Fruit fly (Drosophila melanogaster) whole organism, prepupa: ENCODE results near the gene Cdk8.

Experiments used
- Blimp-1 ChIP-seq: fragments of 200-800 bp; sonication (Bioruptor generic); optimal IDR thresholded peaks from 3 replicates; lab custom pipeline; 2017; ENCODE audit warnings: missing biosample characterization, missing genetic modification characterization, mild to moderate bottlenecking, moderate library complexity, missing genetic modification reagents
- CG10631 ChIP-seq: fragments of 200-800 bp; sonication (Bioruptor generic); optimal IDR thresholded peaks from 2 replicates; lab custom pipeline; 2016; ENCODE audit warnings: missing biosample characterization, missing genetic modification characterization
- CG10669 ChIP-seq: fragments of 200-800 bp; sonication (Bioruptor generic); optimal IDR thresholded peaks from 3 replicates; lab custom pipeline; 2018; ENCODE audit warnings: missing biosample characterization, mild to moderate bottlenecking, missing genetic modification characterization, moderate library complexity
- CG11294 ChIP-seq: fragments of 200-800 bp; sonication (Bioruptor generic); IDR thresholded peaks from 2 replicates; pipeline ENCODE4 v1.3.6; 2022; ENCODE audit warnings: missing biosample characterization, missing genetic modification characterization
- CG11762 ChIP-seq: fragments of 200-800 bp; sonication (Bioruptor generic); optimal IDR thresholded peaks from 3 replicates; lab custom pipeline; 2016; ENCODE audit warnings: missing biosample characterization, missing genetic modification characterization; ENCODE audit not compliant: insufficient read depth
- CG15336 ChIP-seq: fragments of 200-800 bp; sonication (Bioruptor generic); IDR thresholded peaks from 2 replicates; pipeline ENCODE4 v1.3.6; 2022; ENCODE audit warnings: missing biosample characterization, missing genetic modification characterization
- CG1621 ChIP-seq: fragments of 200-800 bp; sonication (Bioruptor generic); optimal IDR thresholded peaks from 3 replicates; lab custom pipeline; 2018; ENCODE audit warnings: missing biosample characterization, mild to moderate bottlenecking, missing genetic modification characterization
- CG34406 ChIP-seq: fragments of 200-800 bp; sonication (Bioruptor generic); optimal IDR thresholded peaks from 3 replicates; lab custom pipeline; 2016; ENCODE audit warnings: missing biosample characterization, missing genetic modification characterization
- CG3919 ChIP-seq: fragments of 200-800 bp; sonication (Bioruptor generic); optimal IDR thresholded peaks from 3 replicates; lab custom pipeline; 2016; ENCODE audit warnings: missing biosample characterization, missing genetic modification characterization
- CG6163 ChIP-seq: fragments of 200-800 bp; sonication (Bioruptor generic); IDR thresholded peaks from 3 replicates; pipeline ENCODE4 v1.3.6; 2022; ENCODE audit warnings: missing biosample characterization, missing genetic modification characterization
- CG6276 ChIP-seq: fragments of 200-800 bp; sonication (Bioruptor generic); optimal IDR thresholded peaks from 2 replicates; lab custom pipeline; 2017; ENCODE audit warnings: missing biosample characterization, mild to moderate bottlenecking, missing genetic modification characterization
- CG6792 ChIP-seq: fragments of 200-800 bp; sonication (Bioruptor generic); optimal IDR thresholded peaks from 3 replicates; lab custom pipeline; 2016; ENCODE audit warnings: missing biosample characterization, missing genetic modification characterization
- CG6808 ChIP-seq: fragments of 200-800 bp; sonication (Bioruptor generic); optimal IDR thresholded peaks from 3 replicates; lab custom pipeline; 2017; ENCODE audit warnings: missing biosample characterization, missing genetic modification characterization, mild to moderate bottlenecking, moderate library complexity, missing genetic modification reagents
- CG7368 ChIP-seq: fragments of 200-800 bp; sonication (Bioruptor generic); optimal IDR thresholded peaks from 3 replicates; lab custom pipeline; 2016; ENCODE audit warnings: missing biosample characterization, missing genetic modification characterization
- CG8119 ChIP-seq: fragments of 200-800 bp; sonication (Bioruptor generic); IDR thresholded peaks from 3 replicates; pipeline ENCODE4 v1.3.6; 2022; ENCODE audit warnings: missing biosample characterization, missing genetic modification characterization
- CG8319 ChIP-seq: fragments of 200-800 bp; sonication (Bioruptor generic); optimal IDR thresholded peaks from 3 replicates; lab custom pipeline; 2016; ENCODE audit warnings: missing biosample characterization, missing genetic modification characterization
- CG8632 ChIP-seq: fragments of 200-800 bp; sonication (Bioruptor generic); optimal IDR thresholded peaks from 3 replicates; lab custom pipeline; 2016; ENCODE audit warnings: missing biosample characterization, missing genetic modification characterization
- Eip75B ChIP-seq: fragments of 200-800 bp; sonication (Bioruptor generic); optimal IDR thresholded peaks from 3 replicates; lab custom pipeline; 2016; ENCODE audit warnings: missing biosample characterization, missing genetic modification characterization
- Eip78C ChIP-seq: fragments of 200-800 bp; sonication (Bioruptor generic); peaks from one replicate; lab custom pipeline; 2016; ENCODE audit warnings: missing biosample characterization, missing genetic modification characterization
- Eip93F ChIP-seq: fragments of 200-800 bp; sonication (Bioruptor generic); optimal IDR thresholded peaks from 2 replicates; lab custom pipeline; 2016; ENCODE audit warnings: missing biosample characterization, mild to moderate bottlenecking, missing genetic modification characterization
- Ets21C ChIP-seq: fragments of 200-800 bp; sonication (Bioruptor generic); optimal IDR thresholded peaks from 3 replicates; lab custom pipeline; 2016; ENCODE audit warnings: missing biosample characterization, missing genetic modification characterization
- Ets96B ChIP-seq: fragments of 200-800 bp; optimal IDR thresholded peaks from 2 replicates; lab custom pipeline; 2019; ENCODE audit warnings: missing biosample characterization, mild to moderate bottlenecking, missing genetic modification characterization, moderate library complexity
- Gug ChIP-seq: fragments of 200-800 bp; sonication (Bioruptor generic); IDR thresholded peaks from 2 replicates; pipeline ENCODE4 v1.3.6; 2022; ENCODE audit warnings: missing biosample characterization, missing genetic modification characterization
- Lpt ChIP-seq: fragments of 200-800 bp; sonication (Bioruptor generic); optimal IDR thresholded peaks from 3 replicates; lab custom pipeline; 2016; ENCODE audit warnings: missing biosample characterization, missing genetic modification characterization
- Met ChIP-seq: fragments of 200-800 bp; sonication (Bioruptor generic); optimal IDR thresholded peaks from 3 replicates; lab custom pipeline; 2016; ENCODE audit warnings: missing biosample characterization, missing genetic modification characterization
- Smox ChIP-seq: fragments of 200-800 bp; sonication (Bioruptor generic); optimal IDR thresholded peaks from 3 replicates; lab custom pipeline; 2016; ENCODE audit warnings: missing biosample characterization, missing genetic modification characterization
- Sox102F ChIP-seq: fragments of 200-800 bp; sonication (Bioruptor generic); optimal IDR thresholded peaks from 2 replicates; lab custom pipeline; 2016; ENCODE audit warnings: missing biosample characterization, mild to moderate bottlenecking, missing genetic modification characterization
- Sox14 ChIP-seq: fragments of 200-800 bp; sonication (Bioruptor generic); optimal IDR thresholded peaks from 3 replicates; lab custom pipeline; 2016; ENCODE audit warnings: missing biosample characterization, missing genetic modification characterization
- achi ChIP-seq: fragments of 200-800 bp; sonication (Bioruptor generic); optimal IDR thresholded peaks from 3 replicates; lab custom pipeline; 2016; ENCODE audit warnings: missing biosample characterization, missing genetic modification characterization
- acj6 ChIP-seq: fragments of 200-800 bp; sonication (Bioruptor generic); optimal IDR thresholded peaks from 3 replicates; lab custom pipeline; 2016; ENCODE audit warnings: missing biosample characterization, missing genetic modification characterization
- cyc ChIP-seq: fragments of 200-800 bp; sonication (Bioruptor generic); optimal IDR thresholded peaks from 3 replicates; lab custom pipeline; 2016; ENCODE audit warnings: missing biosample characterization, missing genetic modification characterization
- dac ChIP-seq: fragments of 200-800 bp; sonication (Bioruptor generic); optimal IDR thresholded peaks from 2 replicates; lab custom pipeline; 2017; ENCODE audit warnings: missing biosample characterization, mild to moderate bottlenecking, missing genetic modification characterization
- dsx ChIP-seq: fragments of 200-800 bp; optimal IDR thresholded peaks from 3 replicates; lab custom pipeline; 2019; ENCODE audit warnings: missing biosample characterization, mild to moderate bottlenecking, missing genetic modification characterization, moderate library complexity; ENCODE audit not compliant: poor library complexity, severe bottlenecking
- eg ChIP-seq: fragments of 200-800 bp; sonication (Bioruptor generic); IDR thresholded peaks from 3 replicates; pipeline ENCODE4 v1.3.6; 2022; ENCODE audit warnings: missing biosample characterization, missing genetic modification characterization
- esn ChIP-seq: fragments of 200-800 bp; sonication (Bioruptor generic); optimal IDR thresholded peaks from 2 replicates; lab custom pipeline; 2016; ENCODE audit warnings: missing biosample characterization, mild to moderate bottlenecking, missing genetic modification characterization, moderate library complexity
- fd85E ChIP-seq: fragments of 200-800 bp; sonication (Bioruptor generic); optimal IDR thresholded peaks from 3 replicates; lab custom pipeline; 2016; ENCODE audit warnings: missing biosample characterization, missing genetic modification characterization
- fkh ChIP-seq: fragments of 200-800 bp; sonication (Bioruptor generic); optimal IDR thresholded peaks from 3 replicates; lab custom pipeline; 2017; ENCODE audit warnings: missing biosample characterization, mild to moderate bottlenecking, missing genetic modification characterization, moderate library complexity
- lz ChIP-seq: fragments of 200-800 bp; sonication (Bioruptor generic); optimal IDR thresholded peaks from 3 replicates; lab custom pipeline; 2016; ENCODE audit warnings: missing biosample characterization, missing genetic modification characterization
- net ChIP-seq: fragments of 200-800 bp; sonication (Bioruptor generic); optimal IDR thresholded peaks from 3 replicates; lab custom pipeline; 2016; ENCODE audit warnings: missing biosample characterization, missing genetic modification characterization
- pdm3 ChIP-seq: fragments of 200-800 bp; sonication (Bioruptor generic); optimal IDR thresholded peaks from 3 replicates; lab custom pipeline; 2016; ENCODE audit warnings: missing biosample characterization, missing genetic modification characterization
- ss ChIP-seq, 2 experiments: fragments of 200-800 bp; sonication (Bioruptor generic); optimal IDR thresholded peaks; 2 replicates in 1 of 2; 3 replicates in 1 of 2; lab custom pipeline; 2017 to 2018; ENCODE audit warnings: mild to moderate bottlenecking in 2 of 2, missing biosample characterization in 2 of 2, missing genetic modification characterization in 2 of 2, moderate library complexity in 1 of 2
- svp ChIP-seq: fragments of 200-800 bp; sonication (Bioruptor generic); peaks from one replicate; lab custom pipeline; 2016; ENCODE audit warnings: missing biosample characterization, missing genetic modification characterization
- topi ChIP-seq: fragments of 200-800 bp; sonication (Bioruptor generic); optimal IDR thresholded peaks from 3 replicates; lab custom pipeline; 2016; ENCODE audit warnings: missing biosample characterization, missing genetic modification characterization

Cdk8 gene

dm6 chr3L:9823797-9824196, 14.7 kb downstream of the Cdk8 start, which contains the start of gene Ilp5:
Ilp5 (minus strand) TSS chr3L:9823897.
- no peak for TF ChIP-seq Smox (GFP tag; lab: Kevin White, UChicago)
- TF ChIP-seq esn (GFP tag; lab: Kevin White, UChicago) = no peak
- TF ChIP-seq svp (GFP tag; lab: Kevin White, UChicago) = no peak
- TF ChIP-seq CG6276 (GFP tag; lab: Kevin White, UChicago) = no peak
- TF ChIP-seq CG8319 (GFP tag; lab: Kevin White, UChicago) = no peak
- TF ChIP-seq pdm3 (GFP tag; lab: Kevin White, UChicago) = no peak
- no peak for TF ChIP-seq Eip78C (GFP tag; lab: Kevin White, UChicago)
- no peak for TF ChIP-seq Sox102F (GFP tag; lab: Kevin White, UChicago)
- TF ChIP-seq lz (GFP tag; lab: Kevin White, UChicago) = no peak
- no peak for TF ChIP-seq dsx (GFP tag; lab: Kevin White, UChicago)
- no peak for TF ChIP-seq CG8119 (GFP tag; lab: Robert Waterston, UW)
- TF ChIP-seq Eip75B (GFP tag; lab: Kevin White, UChicago) = no peak
- TF ChIP-seq Sox14 = no peak
- TF ChIP-seq CG11762 (GFP tag; lab: Kevin White, UChicago) = no peak
- no peak for TF ChIP-seq acj6 (GFP tag; lab: Kevin White, UChicago)
- no peak for TF ChIP-seq Met (GFP tag; lab: Kevin White, UChicago)
- TF ChIP-seq Ets21C (GFP tag; lab: Kevin White, UChicago) = no peak
- TF ChIP-seq topi = no peak
- no peak for TF ChIP-seq Lpt
- no peak for TF ChIP-seq CG8632 (GFP tag; lab: Kevin White, UChicago)

dm6 chr3L:9821138-9821681, 17.3 kb downstream of the Cdk8 start:
- TF ChIP-seq svp (GFP tag; lab: Kevin White, UChicago) (no peak), CG7368 (GFP tag; lab: Kevin White, UChicago) (no peak), esn (GFP tag; lab: Kevin White, UChicago) (no peak), CG15336 (peak; percentile 35; the same call in 1 of the 2 replicates), Eip75B (GFP tag; lab: Kevin White, UChicago) (no peak), CG6163 (GFP tag; lab: Robert Waterston, UW) (0 out of 3 replicates have a peak, but pooled peaks have one; percentile 23)

dm6 chr3L:9820248-9820647, 18.2 kb downstream of the Cdk8 start:
- no peak for TF ChIP-seq Blimp-1 (GFP tag; lab: Kevin White, UChicago)
- no peak for TF ChIP-seq Eip78C (GFP tag; lab: Kevin White, UChicago)
- TF ChIP-seq Lpt = no peak
- TF ChIP-seq CG1621 (tag; lab: Kevin White, UChicago) = no peak
- TF ChIP-seq ss (GFP tag; optimal IDR thresholded peaks at IDR 0.05; lab: Kevin White, UChicago) = no peak

dm6 chr3L:9815705-9816104, 22.8 kb downstream of the Cdk8 start:
- TF ChIP-seq CG8119 (GFP tag; lab: Robert Waterston, UW) = peak; percentile 26; the same call in 1 of the 3 replicates
- TF ChIP-seq eg (GFP tag; lab: Robert Waterston, UW) = peak; percentile 51; the same call in 1 of the 3 replicates
- TF ChIP-seq CG8632 (GFP tag; lab: Kevin White, UChicago) = no peak
- TF ChIP-seq lz (GFP tag; lab: Kevin White, UChicago) = no peak
- no peak for TF ChIP-seq CG6792 (GFP tag; lab: Kevin White, UChicago)
- TF ChIP-seq Sox102F (GFP tag; lab: Kevin White, UChicago) = no peak
- TF ChIP-seq CG3919 (GFP tag; lab: Kevin White, UChicago) = no peak
- no peak for TF ChIP-seq fd85E (GFP tag; lab: Kevin White, UChicago)
- TF ChIP-seq CG6808 = no peak
- no peak for TF ChIP-seq Gug (GFP tag; lab: Robert Waterston, UW)
- no peak for TF ChIP-seq dac (GFP tag; lab: Kevin White, UChicago)
- no peak for TF ChIP-seq Eip93F
- no peak for TF ChIP-seq acj6 (GFP tag; lab: Kevin White, UChicago)
- TF ChIP-seq CG8319 (GFP tag; lab: Kevin White, UChicago) = no peak
- TF ChIP-seq cyc (GFP tag; lab: Kevin White, UChicago) = no peak
- TF ChIP-seq achi (GFP tag; lab: Kevin White, UChicago) = no peak
- no peak for TF ChIP-seq Eip78C (GFP tag; lab: Kevin White, UChicago)
- TF ChIP-seq CG11762 (GFP tag; lab: Kevin White, UChicago) = no peak
- no peak for TF ChIP-seq CG10669
- TF ChIP-seq CG10631 (GFP tag; lab: Kevin White, UChicago) = no peak
- no peak for TF ChIP-seq CG1621 (tag; lab: Kevin White, UChicago)
- no peak for TF ChIP-seq net (GFP tag; lab: Kevin White, UChicago)
- TF ChIP-seq fkh = no peak
- no peak for TF ChIP-seq CG11294 (GFP tag; lab: Robert Waterston, UW)
- TF ChIP-seq CG34406 (GFP tag; lab: Kevin White, UChicago) = no peak
- no peak for TF ChIP-seq ss (GFP tag; optimal IDR thresholded peaks at IDR 0.05; lab: Kevin White, UChicago)
- 0 out of 3 replicates have a peak, but pooled peaks have one; percentile 31 for TF ChIP-seq CG6163 (GFP tag; lab: Robert Waterston, UW)
- TF ChIP-seq Ets96B (tag; lab: Kevin White, UChicago) = no peak
- peak; percentile 21; the same call in 1 of the 2 replicates for TF ChIP-seq CG15336
- no peak for TF ChIP-seq esn (GFP tag; lab: Kevin White, UChicago)
- TF ChIP-seq Lpt = no peak
